Fruit fly (Drosophila melanogaster) whole organism, pupa: ENCODE data around the gene CG14958.

ENCODE experiments used
- CG10348 ChIP-seq: fragments of 200-800 bp; sonication (Bioruptor generic); IDR thresholded peaks from 2 replicates; pipeline ENCODE4 v1.3.6; 2022; ENCODE audit warnings: missing biosample characterization, missing genetic modification characterization
- CG13204 ChIP-seq: fragments of 200-800 bp; sonication (Bioruptor generic); optimal IDR thresholded peaks from 2 replicates; lab custom pipeline; 2018; ENCODE audit warnings: missing biosample characterization, mild to moderate bottlenecking, missing genetic modification characterization, moderate library complexity
- CG14655 ChIP-seq: fragments of 200-800 bp; sonication (Bioruptor generic); optimal IDR thresholded peaks from 3 replicates; lab custom pipeline; 2017; ENCODE audit warnings: mild to moderate bottlenecking, missing biosample characterization, missing genetic modification reagents, missing genetic modification characterization
- CG4496 ChIP-seq: fragments of 200-800 bp; sonication (Bioruptor generic); IDR thresholded peaks from 3 replicates; pipeline ENCODE4 v1.3.6; 2022; ENCODE audit warnings: missing biosample characterization, missing genetic modification characterization
- CG8301 ChIP-seq: fragments of 200-800 bp; sonication (Bioruptor generic); optimal IDR thresholded peaks from 2 replicates; lab custom pipeline; 2018; ENCODE audit warnings: missing biosample characterization, mild to moderate bottlenecking, missing genetic modification characterization
- EcR ChIP-seq: fragments of 200-800 bp; sonication (Bioruptor generic); optimal IDR thresholded peaks from 3 replicates; lab custom pipeline; 2019; ENCODE audit warnings: missing biosample characterization, missing genetic modification characterization, mild to moderate bottlenecking, moderate library complexity, missing genetic modification reagents
- Pif1B ChIP-seq: fragments of 200-800 bp; sonication (Bioruptor generic); optimal IDR thresholded peaks from 3 replicates; lab custom pipeline; 2016; ENCODE audit warnings: missing biosample characterization, missing genetic modification characterization
- fd96Ca ChIP-seq: fragments of 200-800 bp; sonication (Bioruptor generic); IDR thresholded peaks from 3 replicates; pipeline ENCODE4 v1.3.6; 2022; ENCODE audit warnings: missing biosample characterization, missing genetic modification characterization
- gl ChIP-seq: fragments of 200-800 bp; sonication (Bioruptor generic); optimal IDR thresholded peaks from 2 replicates; lab custom pipeline; 2018; ENCODE audit warnings: missing biosample characterization, mild to moderate bottlenecking, missing genetic modification characterization
- rn ChIP-seq: fragments of 200-800 bp; sonication (Bioruptor generic); IDR thresholded peaks from 2 replicates; pipeline ENCODE4 v1.3.6; 2022; ENCODE audit warnings: missing biosample characterization, missing genetic modification characterization

DNA sequence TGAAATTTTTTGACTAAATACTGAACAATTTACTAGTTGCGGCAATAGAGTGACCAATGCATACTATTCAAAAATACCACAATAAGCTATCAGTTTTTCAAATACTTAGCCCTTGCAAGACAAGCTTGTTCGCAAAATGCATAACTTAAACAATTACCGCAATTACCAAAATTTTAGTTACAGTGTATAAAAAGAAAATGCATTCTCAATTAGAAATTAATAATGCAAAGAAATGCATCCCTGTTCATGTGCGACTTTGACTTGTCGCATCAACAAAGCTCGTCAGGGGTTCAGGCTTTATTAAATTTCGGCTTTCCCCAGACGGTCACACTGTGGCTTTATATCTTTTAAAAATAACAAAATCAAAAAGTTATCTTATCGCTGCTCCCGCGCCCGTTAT, 29.1 kb downstream of the CG14958 start, which contains the start of the genes hob and nSMase:
- TF ChIP-seq CG13204 (GFP tag; lab: Kevin White, UChicago) (no peak), CG4496 (GFP tag; lab: Robert Waterston, UW) (no peak), gl (no peak), CG14655 (GFP tag; lab: Kevin White, UChicago) (no peak), Pif1B (GFP tag; lab: Kevin White, UChicago) (no peak), rn (GFP tag; lab: Robert Waterston, UW) (no peak), EcR (GFP tag; lab: Kevin White, UChicago) (no peak), CG10348 (no peak), fd96Ca (no peak), CG8301 (no peak)
